Fruit fly (Drosophila melanogaster): ENCODE data around the gene Tango14.

Tango14 gene

dm6 chr2L:1172704-1173107, 14.2 kb downstream of the Tango14 start, which contains the start of the genes Charon and CG4887 (continued):
- TF ChIP-seq Hr78 (GFP tag; optimal IDR thresholded peaks at IDR 0.05) (no peak), NK7.1 (GFP tag; optimal IDR thresholded peaks at IDR 0.05) (peak; percentile 45), ci (GFP tag; IDR thresholded peaks at IDR 0.05) (peak; percentile 76), CG30020 (tag; optimal IDR thresholded peaks at IDR 0.05) (no peak), bbx (GFP tag; IDR thresholded peaks at IDR 0.05; ENCODE audit: partially characterized antibody) (peak; percentile 28; the same call in 1 of the 2 replicates), esg (GFP tag; conservative IDR thresholded peaks at IDR 0.05) (peak; percentile 84), HHEX (GFP tag; optimal IDR thresholded peaks at IDR 0.05) (peak; percentile 73), Taf1 (GFP tag; IDR thresholded peaks at IDR 0.05) (peak; percentile 65; the same call in 1 of the 2 replicates), ase (GFP tag; IDR thresholded peaks at IDR 0.05) (peak; percentile 74), Stat92E (GFP tag; optimal IDR thresholded peaks at IDR 0.05) (peak in 1 of 3 experiments; percentile 15), Ssrp (tag; optimal IDR thresholded peaks at IDR 0.05) (peak; percentile 80), Drgx (GFP tag; IDR thresholded peaks at IDR 0.05) (peak; percentile 46; the same call in 1 of the 2 replicates), CG31224 (GFP tag; IDR thresholded peaks at IDR 0.05) (peak; percentile 55; the same call in 1 of the 2 replicates), sima (GFP tag; optimal IDR thresholded peaks at IDR 0.05) (no peak), ac (GFP tag; optimal IDR thresholded peaks at IDR 0.05) (no peak), CG1792 (GFP tag; optimal IDR thresholded peaks at IDR 0.05) (peak; percentile 72), Atf-2 (GFP tag; optimal IDR thresholded peaks at IDR 0.05) (peak; percentile 68), Chrac-16 (GFP tag; optimal IDR thresholded peaks at IDR 0.05) (peak; percentile 89), HLH54F (GFP tag; optimal IDR thresholded peaks at IDR 0.05) (peak; percentile 90), gem (tag; optimal IDR thresholded peaks at IDR 0.05) (no peak), CG6254 (GFP tag; optimal IDR thresholded peaks at IDR 0.05) (no peak), CG9876 (GFP tag; optimal IDR thresholded peaks at IDR 0.05) (peak; percentile 71), ttk (GFP tag; IDR thresholded peaks at IDR 0.05) (peak; percentile 74), E2f2 (GFP tag; IDR thresholded peaks at IDR 0.05) (peak; percentile 65; the same call in 1 of the 2 replicates), so (GFP tag; IDR thresholded peaks at IDR 0.05) (peak; percentile 11; the same call in 1 of the 3 replicates), jigr1 (GFP tag; IDR thresholded peaks at IDR 0.05) (no peak), hb (GFP tag; IDR thresholded peaks at IDR 0.05; ENCODE audit: partially characterized antibody) (no peak), dm (GFP tag; optimal IDR thresholded peaks at IDR 0.05) (peak; percentile 87), D (optimal IDR thresholded peaks at IDR 0.05) (no peak), D (GFP tag; optimal IDR thresholded peaks at IDR 0.05) (no peak), dati (GFP tag; IDR thresholded peaks at IDR 0.05) (no peak), mirr (GFP tag; optimal IDR thresholded peaks at IDR 0.05) (peak; percentile 5), Adf1 (GFP tag; IDR thresholded peaks at IDR 0.05) (peak; percentile 43; the same call in 1 of the 2 replicates), eyg (GFP tag; optimal IDR thresholded peaks at IDR 0.05) (peak; percentile 70), ap (GFP tag; IDR thresholded peaks at IDR 0.05) (peak; percentile 51), CG18764 (GFP tag; optimal IDR thresholded peaks at IDR 0.05) (no peak), CG15011 (GFP tag; optimal IDR thresholded peaks at IDR 0.05) (no peak), CG1024 (GFP tag; IDR thresholded peaks at IDR 0.05) (peak; percentile 53; the same call in 1 of the 2 replicates), CG9437 (GFP tag; optimal IDR thresholded peaks at IDR 0.05) (peak; percentile 67), klu (GFP tag; IDR thresholded peaks at IDR 0.05) (peak; percentile 68; the same call in 1 of the 2 replicates), CG15479 (GFP tag; optimal IDR thresholded peaks at IDR 0.05) (no peak), Awh (GFP tag; IDR thresholded peaks at IDR 0.05) (0 out of 2 replicates have a peak, but pooled peaks have one; percentile 19), CG1832 (GFP tag; optimal IDR thresholded peaks at IDR 0.05) (no peak), Mrtf (GFP tag; IDR thresholded peaks at IDR 0.05) (0 out of 3 replicates have a peak, but pooled peaks have one; percentile 44), lilli (GFP tag; optimal IDR thresholded peaks at IDR 0.05) (peak; percentile 93), Fer1 (GFP tag; optimal IDR thresholded peaks at IDR 0.05) (peak; percentile 86), sd (tag; optimal IDR thresholded peaks at IDR 0.05) (no peak), PHDP (tag; optimal IDR thresholded peaks at IDR 0.05) (no peak), kni (GFP tag; optimal IDR thresholded peaks at IDR 0.05) (no peak), CG34224 (GFP tag; IDR thresholded peaks at IDR 0.05; ENCODE audit: partially characterized antibody) (peak; percentile 48; the same call in 2 of the 3 replicates)
